Worm (Caenorhabditis elegans) whole organism, L1 larva: Measurements from ENCODE around the gene fbxa-81.

ENCODE experiments used
- C34B4.2 ChIP-seq: sonication (generic microtip); optimal IDR thresholded peaks from 2 replicates; lab custom pipeline; 2017; ENCODE audit warnings: mild to moderate bottlenecking, missing genetic modification characterization, missing compliant biosample characterization
- F16B12.6 ChIP-seq: fragments of 150-350 bp; optimal IDR thresholded peaks from 2 replicates; lab custom pipeline; 2014; ENCODE audit warnings: missing biosample characterization, missing genetic modification characterization
- aha-1 ChIP-seq: fragments of 150-350 bp; optimal IDR thresholded peaks from 2 replicates; lab custom pipeline; 2014; ENCODE audit warnings: missing biosample characterization, missing genetic modification characterization
- blmp-1 ChIP-seq: fragments of 150-350 bp; optimal IDR thresholded peaks from 2 replicates; lab custom pipeline; 2014; ENCODE audit warnings: missing biosample characterization, missing genetic modification characterization
- ceh-63 ChIP-seq: fragments of 200-800 bp; sonication (Bioruptor generic); optimal IDR thresholded peaks from 2 replicates; lab custom pipeline; 2018; ENCODE audit warnings: mild to moderate bottlenecking, missing genetic modification characterization, missing compliant biosample characterization
- ceh-8 ChIP-seq: fragments of 200-800 bp; sonication (Bioruptor generic); optimal IDR thresholded peaks from 2 replicates; lab custom pipeline; 2018; ENCODE audit warnings: mild to moderate bottlenecking, missing genetic modification characterization, moderate library complexity, missing compliant biosample characterization
- ceh-82 ChIP-seq, 3 experiments: fragments of 150-350 bp in 1 of 3; sonication (generic microtip) in 2 of 3; optimal IDR thresholded peaks; 2 replicates each; lab custom pipeline; 2014 to 2017; ENCODE audit warnings: missing biosample characterization in 3 of 3, missing genetic modification characterization in 3 of 3
- ces-1 ChIP-seq: fragments of 150-350 bp; optimal IDR thresholded peaks from 2 replicates; lab custom pipeline; 2014; ENCODE audit warnings: missing biosample characterization, missing genetic modification reagents, missing genetic modification characterization
- dpl-1 ChIP-seq, 3 experiments: fragments of 150-350 bp in 2 of 3; sonication (generic microtip) in 1 of 3; optimal IDR thresholded peaks; 2 replicates each; lab custom pipeline; 2014 to 2017; ENCODE audit warnings: missing biosample characterization in 3 of 3, missing genetic modification characterization in 3 of 3, missing genetic modification reagents in 3 of 3
- dsc-1 ChIP-seq: sonication (generic microtip); optimal IDR thresholded peaks from 2 replicates; lab custom pipeline; 2016; ENCODE audit warnings: mild to moderate bottlenecking, missing genetic modification characterization, missing compliant biosample characterization
- efl-1 ChIP-seq, 4 experiments: fragments of 150-350 bp; optimal IDR thresholded peaks in 3 of 4; peaks in 1 of 4; 1 replicate in 1 of 4; 2 replicates in 3 of 4; lab custom pipeline; 2014; ENCODE audit warnings: missing biosample characterization in 2 of 4, missing genetic modification characterization in 2 of 4, missing genetic modification reagents in 2 of 4
- efl-3 ChIP-seq: fragments of 200-800 bp; sonication (Bioruptor generic); optimal IDR thresholded peaks from 2 replicates; lab custom pipeline; 2018; ENCODE audit warnings: mild to moderate bottlenecking, missing genetic modification characterization, missing compliant biosample characterization
- fkh-10 ChIP-seq: sonication (generic microtip); optimal IDR thresholded peaks from 2 replicates; lab custom pipeline; 2017; ENCODE audit warnings: missing biosample characterization, missing genetic modification reagents, missing genetic modification characterization
- grh-1 ChIP-seq: fragments of 200-800 bp; sonication (Bioruptor generic); IDR thresholded peaks from 2 replicates; pipeline ENCODE4 v1.3.6; 2022; ENCODE audit warnings: missing genetic modification reagents, missing genetic modification characterization, missing compliant biosample characterization
- hlh-17 ChIP-seq: fragments of 200-800 bp; sonication (Bioruptor generic); optimal IDR thresholded peaks from 2 replicates; lab custom pipeline; 2018; ENCODE audit warnings: missing genetic modification characterization, mild to moderate bottlenecking, missing compliant biosample characterization, moderate library complexity, borderline replicate concordance
- hlh-4 ChIP-seq: sonication (generic microtip); optimal IDR thresholded peaks from 2 replicates; lab custom pipeline; 2016; ENCODE audit warnings: mild to moderate bottlenecking, missing genetic modification characterization, missing compliant biosample characterization
- irx-1 ChIP-seq: sonication (generic microtip); optimal IDR thresholded peaks from 2 replicates; lab custom pipeline; 2016; ENCODE audit warnings: missing genetic modification characterization, missing compliant biosample characterization
- isw-1 ChIP-seq: fragments of 200-800 bp; sonication (Bioruptor generic); IDR thresholded peaks from 2 replicates; pipeline ENCODE4 v1.3.6; 2022; ENCODE audit warnings: missing genetic modification characterization, missing compliant biosample characterization
- lin-13 ChIP-seq: fragments of 150-350 bp; optimal IDR thresholded peaks from 2 replicates; lab custom pipeline; 2014; ENCODE audit warnings: missing biosample characterization, missing genetic modification reagents, missing genetic modification characterization
- lin-14 ChIP-seq: fragments of 200-800 bp; sonication (Bioruptor generic); optimal IDR thresholded peaks from 2 replicates; lab custom pipeline; 2018; ENCODE audit warnings: mild to moderate bottlenecking, missing genetic modification characterization, moderate library complexity, missing compliant biosample characterization
- lin-15B ChIP-seq: fragments of 150-350 bp; sonication (generic microtip); optimal IDR thresholded peaks from 3 replicates; lab custom pipeline; 2014; ENCODE audit warnings: missing biosample characterization, missing genetic modification characterization
- lin-35 ChIP-seq, 2 experiments: fragments of 150-350 bp; optimal IDR thresholded peaks; 2 replicates each; lab custom pipeline; 2014; ENCODE audit warnings: missing biosample characterization in 2 of 2, missing genetic modification characterization in 2 of 2, missing genetic modification reagents in 2 of 2
- lin-39 ChIP-seq: fragments of 150-350 bp; optimal IDR thresholded peaks from 2 replicates; lab custom pipeline; 2014; ENCODE audit warnings: missing biosample characterization, missing genetic modification reagents, missing genetic modification characterization
- lsy-2 ChIP-seq, 2 experiments: fragments of 150-350 bp; optimal IDR thresholded peaks; 2 replicates each; lab custom pipeline; 2014; ENCODE audit warnings: missing biosample characterization in 2 of 2, missing genetic modification characterization in 2 of 2
- mep-1 ChIP-seq: fragments of 150-350 bp; optimal IDR thresholded peaks from 2 replicates; lab custom pipeline; 2014; ENCODE audit warnings: missing biosample characterization, missing genetic modification characterization
- nhr-19 ChIP-seq: fragments of 200-800 bp; sonication (Bioruptor generic); conservative IDR thresholded peaks from 2 replicates; pipeline ENCODE4 v1.3.6; 2022; ENCODE audit warnings: missing genetic modification characterization, missing compliant biosample characterization
- nhr-20 ChIP-seq: sonication (generic microtip); optimal IDR thresholded peaks from 2 replicates; lab custom pipeline; 2016; ENCODE audit warnings: mild to moderate bottlenecking, missing genetic modification characterization, missing compliant biosample characterization
- nhr-237 ChIP-seq: fragments of 150-350 bp; optimal IDR thresholded peaks from 2 replicates; lab custom pipeline; 2014; ENCODE audit warnings: missing biosample characterization, missing genetic modification characterization
- nhr-47 ChIP-seq: sonication (generic microtip); optimal IDR thresholded peaks from 2 replicates; lab custom pipeline; 2016; ENCODE audit warnings: mild to moderate bottlenecking, missing genetic modification characterization, moderate library complexity, missing compliant biosample characterization
- nhr-71 ChIP-seq: sonication (generic microtip); optimal IDR thresholded peaks from 2 replicates; lab custom pipeline; 2016; ENCODE audit warnings: mild to moderate bottlenecking, missing genetic modification characterization, moderate library complexity, missing compliant biosample characterization
- nhr-90 ChIP-seq: sonication (generic microtip); optimal IDR thresholded peaks from 2 replicates; lab custom pipeline; 2016; ENCODE audit warnings: mild to moderate bottlenecking, missing genetic modification characterization, missing compliant biosample characterization; ENCODE audit not compliant: poor library complexity
- pax-3 ChIP-seq: fragments of 200-800 bp; sonication (Bioruptor generic); optimal IDR thresholded peaks from 2 replicates; lab custom pipeline; 2018; ENCODE audit warnings: mild to moderate bottlenecking, missing genetic modification characterization, moderate library complexity, missing compliant biosample characterization
- rnt-1 ChIP-seq: sonication (generic microtip); optimal IDR thresholded peaks from 2 replicates; lab custom pipeline; 2016; ENCODE audit warnings: mild to moderate bottlenecking, missing genetic modification characterization, moderate library complexity, missing compliant biosample characterization
- snpc-4 ChIP-seq: fragments of 150-350 bp; optimal IDR thresholded peaks from 2 replicates; lab custom pipeline; 2014; ENCODE audit warnings: missing biosample characterization, missing genetic modification characterization
- snu-23 ChIP-seq: sonication (generic microtip); optimal IDR thresholded peaks from 2 replicates; lab custom pipeline; 2016; ENCODE audit warnings: missing genetic modification characterization, missing compliant biosample characterization
- swsn-7 ChIP-seq: sonication (generic microtip); optimal IDR thresholded peaks from 2 replicates; lab custom pipeline; 2016; ENCODE audit warnings: missing genetic modification characterization, missing compliant biosample characterization
- unc-62 ChIP-seq: fragments of 150-350 bp; optimal IDR thresholded peaks from 2 replicates; lab custom pipeline; 2014; ENCODE audit warnings: missing biosample characterization, missing genetic modification reagents, missing genetic modification characterization
- vab-15 ChIP-seq: sonication (generic microtip); optimal IDR thresholded peaks from 2 replicates; lab custom pipeline; 2017; ENCODE audit warnings: missing genotype, mild to moderate bottlenecking, missing genetic modification characterization, missing compliant biosample characterization
- xbp-1 ChIP-seq: sonication (generic microtip); optimal IDR thresholded peaks from 2 replicates; lab custom pipeline; 2016; ENCODE audit warnings: missing genetic modification characterization, missing compliant biosample characterization
- ztf-11 ChIP-seq, 2 experiments: sonication (generic microtip); optimal IDR thresholded peaks; 2 replicates each; lab custom pipeline; 2016 to 2017; ENCODE audit warnings: missing genetic modification characterization in 2 of 2, missing biosample characterization in 1 of 2, missing compliant biosample characterization in 1 of 2

The fbxa-81 gene

DNA sequence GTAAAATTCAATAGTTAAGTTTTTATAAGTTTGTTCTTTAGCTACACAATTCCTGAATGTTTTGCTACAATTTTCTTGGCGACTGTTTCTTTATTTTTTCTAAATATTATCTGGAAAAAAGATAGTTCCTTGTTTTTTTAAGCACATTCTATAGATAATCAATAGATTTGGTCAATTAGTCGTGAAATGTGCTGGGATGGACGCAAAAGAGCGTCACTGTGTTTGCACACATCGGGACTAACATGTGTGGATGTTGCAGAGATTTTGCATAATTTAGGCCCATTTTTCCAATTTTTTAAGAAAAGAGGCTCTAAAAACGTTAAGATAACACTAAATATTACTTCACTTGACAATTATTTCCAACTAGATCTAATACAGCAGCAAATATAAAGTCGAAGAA, 28.4 kb downstream of the fbxa-81 start:
- peak; percentile 19 for TF ChIP-seq lin-13 (GFP tag; lab: Kevin White, UChicago)
- TF ChIP-seq ceh-8 (GFP tag; lab: Kevin White, UChicago): peak; percentile 47
- TF ChIP-seq efl-1 (optimal IDR thresholded peaks at IDR 0.05; lab: Kevin White, UChicago): peak; percentile 17 to 26
- peak in 1 of 2 experiments; percentile 91 for TF ChIP-seq efl-1 (GFP tag; optimal IDR thresholded peaks at IDR 0.05 in 1 of 2; lab: Kevin White, UChicago)
- TF ChIP-seq snpc-4 (tag; lab: Kevin White, UChicago): peak; percentile 18
- peak; percentile 45 for TF ChIP-seq snu-23 (GFP tag; lab: Kevin White, UChicago)
- TF ChIP-seq mep-1 (tag; lab: Kevin White, UChicago): peak; percentile 54
- TF ChIP-seq ces-1 (GFP tag; lab: Kevin White, UChicago): no peak
- peak; percentile 51 for TF ChIP-seq xbp-1 (tag; lab: Kevin White, UChicago)
- no peak for TF ChIP-seq grh-1 (GFP tag; lab: Robert Waterston, UW)
- TF ChIP-seq unc-62 (GFP tag; lab: Kevin White, UChicago): no peak
- TF ChIP-seq lin-14 (GFP tag; lab: Kevin White, UChicago): peak; percentile 49
- TF ChIP-seq hlh-17: no peak
- no peak for TF ChIP-seq vab-15 (tag; lab: Kevin White, UChicago)
- peak; percentile 26 for TF ChIP-seq rnt-1 (tag; lab: Kevin White, UChicago)
- TF ChIP-seq ztf-11 (tag; optimal IDR thresholded peaks at IDR 0.05; lab: Kevin White, UChicago): peak in 1 of 2 experiments; percentile 13
- TF ChIP-seq lsy-2 (tag; optimal IDR thresholded peaks at IDR 0.05; lab: Kevin White, UChicago): peak; percentile 45 to 46
- TF ChIP-seq nhr-47 (tag; lab: Kevin White, UChicago): peak; percentile 44
- TF ChIP-seq nhr-90 (tag; lab: Kevin White, UChicago): no peak
- no peak for TF ChIP-seq aha-1 (tag; lab: Kevin White, UChicago)
- no peak for TF ChIP-seq nhr-237
- TF ChIP-seq blmp-1 (tag; lab: Kevin White, UChicago): peak; percentile 4
- peak; percentile 45 for TF ChIP-seq nhr-71 (tag; lab: Kevin White, UChicago)
- TF ChIP-seq fkh-10: no peak
- peak; percentile 48 for TF ChIP-seq swsn-7
- TF ChIP-seq dpl-1 (GFP tag; optimal IDR thresholded peaks at IDR 0.05; lab: Kevin White, UChicago): peak in 1 of 3 experiments; percentile 25
- 0 out of 2 replicates have a peak, but pooled peaks have one; percentile 7 for TF ChIP-seq nhr-19 (GFP tag; lab: Robert Waterston, UW)
- TF ChIP-seq C34B4.2 (tag; lab: Kevin White, UChicago): no peak
- peak; percentile 36 for TF ChIP-seq lin-39 (tag; lab: Kevin White, UChicago)
- TF ChIP-seq F16B12.6 (tag; lab: Kevin White, UChicago): peak; percentile 90
- no peak for TF ChIP-seq lin-15B (tag; lab: Kevin White, UChicago)
- peak; percentile 16 for TF ChIP-seq irx-1 (tag; lab: Kevin White, UChicago)
- TF ChIP-seq lin-35 (GFP tag; optimal IDR thresholded peaks at IDR 0.05; lab: Kevin White, UChicago): peak; percentile 2 to 14
- TF ChIP-seq ceh-82 (tag; optimal IDR thresholded peaks at IDR 0.05; lab: Kevin White, UChicago): peak in 1 of 3 experiments; percentile 14
- TF ChIP-seq ceh-63: no peak
- peak; percentile 35 for TF ChIP-seq nhr-20 (tag; lab: Kevin White, UChicago)
- TF ChIP-seq dsc-1: peak; percentile 84
- no peak for TF ChIP-seq isw-1 (GFP tag; lab: Robert Waterston, UW)
- TF ChIP-seq, all 84 proteins: peak for 24

DNA sequence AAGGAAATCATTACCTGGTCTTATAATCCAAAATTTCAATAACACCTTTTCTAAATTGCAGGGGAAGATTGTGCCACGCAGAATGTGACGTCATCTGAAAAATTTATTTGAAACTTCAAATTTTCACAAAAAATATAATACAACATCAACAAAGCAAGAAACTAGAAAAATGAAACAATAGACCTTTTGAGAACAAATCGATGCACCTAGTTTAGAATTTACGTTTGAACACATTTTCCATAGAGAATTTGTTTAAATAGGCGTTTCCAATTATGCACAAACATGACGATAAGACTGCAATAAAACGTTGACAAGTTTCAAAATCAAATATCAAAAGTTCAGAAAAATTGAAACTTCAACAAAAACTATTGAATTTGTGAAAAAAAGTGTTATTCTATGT, 29.1 kb downstream of the fbxa-81 start, which contains the start of gene fbxa-141:
Gene fbxa-141 (minus strand): TSS at position 101 of the 400 bp plus-strand sequence.
- TF ChIP-seq ces-1 (GFP tag; lab: Kevin White, UChicago) (no peak), ceh-8 (GFP tag; lab: Kevin White, UChicago) (no peak), nhr-47 (tag; lab: Kevin White, UChicago) (no peak), pax-3 (no peak), C34B4.2 (tag; lab: Kevin White, UChicago) (no peak), lin-13 (GFP tag; lab: Kevin White, UChicago) (no peak), F16B12.6 (tag; lab: Kevin White, UChicago) (no peak), fkh-10 (no peak), nhr-20 (tag; lab: Kevin White, UChicago) (no peak), efl-3 (GFP tag; lab: Kevin White, UChicago) (no peak), mep-1 (tag; lab: Kevin White, UChicago) (no peak), xbp-1 (tag; lab: Kevin White, UChicago) (no peak), irx-1 (tag; lab: Kevin White, UChicago) (no peak), hlh-4 (tag; lab: Kevin White, UChicago) (no peak), unc-62 (GFP tag; lab: Kevin White, UChicago) (no peak)
